Fruit fly (Drosophila melanogaster) whole organism, wandering third instar larva: Measurements from ENCODE around the gene Polr1H.
A peak's percentile ranks its signal among the peaks of the same experiment; 100 is the strongest.

Source experiments
- Abd-B ChIP-seq: fragments of >200 bp; optimal IDR thresholded peaks from 2 replicates; lab custom pipeline; 2017; ENCODE audit warnings: missing biosample characterization, missing genetic modification characterization
- CG32264 ChIP-seq: fragments of 200-800 bp; sonication (Bioruptor generic); optimal IDR thresholded peaks from 2 replicates; lab custom pipeline; 2016; ENCODE audit warnings: missing biosample characterization, missing genetic modification characterization
- CG9705 ChIP-seq: fragments of 200-800 bp; sonication (Bioruptor generic); optimal IDR thresholded peaks from 2 replicates; lab custom pipeline; 2018; ENCODE audit warnings: missing biosample characterization, mild to moderate bottlenecking, missing genetic modification characterization
- CrebA ChIP-seq: fragments of 200-800 bp; sonication (Bioruptor generic); optimal IDR thresholded peaks from 2 replicates; lab custom pipeline; 2016; ENCODE audit warnings: missing biosample characterization, mild to moderate bottlenecking, missing genetic modification characterization, borderline replicate concordance
- Dfd ChIP-seq: fragments of >200 bp; optimal IDR thresholded peaks from 2 replicates; lab custom pipeline; 2017; ENCODE audit warnings: missing biosample characterization, missing genetic modification characterization
- Dif ChIP-seq: fragments of 200-275, 200-300 bp; sonication (Bioruptor generic); optimal IDR thresholded peaks from 2 replicates; lab custom pipeline; 2018; ENCODE audit warnings: missing biosample characterization, missing genetic modification characterization; ENCODE audit not compliant: partially characterized antibody
- GATAd ChIP-seq: sonication (Bioruptor generic); optimal IDR thresholded peaks from 2 replicates; lab custom pipeline; 2016; ENCODE audit warnings: missing biosample characterization, missing genetic modification characterization
- HLH106 ChIP-seq: fragments of 200-800 bp; optimal IDR thresholded peaks from 3 replicates; lab custom pipeline; 2019; ENCODE audit warnings: missing biosample characterization, mild to moderate bottlenecking, missing genetic modification characterization, moderate library complexity
- Hnf4 ChIP-seq: fragments of 200-800 bp; sonication (Bioruptor generic); optimal IDR thresholded peaks from 2 replicates; lab custom pipeline; 2016; ENCODE audit warnings: missing biosample characterization, mild to moderate bottlenecking, missing genetic modification characterization
- Hr78 ChIP-seq: fragments of >200 bp; optimal IDR thresholded peaks from 2 replicates; lab custom pipeline; 2017; ENCODE audit warnings: missing biosample characterization, missing genetic modification characterization
- Hr83 ChIP-seq: fragments of 200-300 bp; sonication (Bioruptor generic); optimal IDR thresholded peaks from 2 replicates; lab custom pipeline; 2016; ENCODE audit warnings: missing biosample characterization, mild to moderate bottlenecking, missing genetic modification characterization, moderate library complexity; ENCODE audit not compliant: poor library complexity, severe bottlenecking
- Jra ChIP-seq: sonication (Bioruptor generic); optimal IDR thresholded peaks from 2 replicates; lab custom pipeline; 2016; ENCODE audit warnings: missing biosample characterization, missing genetic modification characterization
- Mio ChIP-seq: sonication (Bioruptor generic); optimal IDR thresholded peaks from 2 replicates; lab custom pipeline; 2016; ENCODE audit warnings: missing biosample characterization, missing genetic modification characterization
- Myc ChIP-seq: fragments of >200 bp; optimal IDR thresholded peaks from 2 replicates; lab custom pipeline; 2017
- N ChIP-seq: fragments of >200 bp; optimal IDR thresholded peaks from 2 replicates; lab custom pipeline; 2018; ENCODE audit warnings: missing biosample characterization, missing external identifiers, missing genetic modification characterization
- OdsH ChIP-seq: fragments of 200-800 bp; sonication (Bioruptor generic); optimal IDR thresholded peaks from 2 replicates; lab custom pipeline; 2016; ENCODE audit warnings: missing biosample characterization, mild to moderate bottlenecking, missing genetic modification characterization
- Rel ChIP-seq, 2 experiments: fragments of 200-800 bp; sonication (Bioruptor generic) in 1 of 2; optimal IDR thresholded peaks; 2 replicates in 1 of 2; 3 replicates in 1 of 2; lab custom pipeline; 2016 to 2019; ENCODE audit warnings: mild to moderate bottlenecking in 2 of 2, missing biosample characterization in 2 of 2, missing genetic modification characterization in 2 of 2, moderate library complexity in 1 of 2
- Sp1 ChIP-seq: fragments of 200-800 bp; sonication (Bioruptor generic); optimal IDR thresholded peaks from 3 replicates; lab custom pipeline; 2019; ENCODE audit warnings: missing biosample characterization, mild to moderate bottlenecking, missing genetic modification characterization, moderate library complexity
- Vsx2 ChIP-seq: fragments of 200-300, 225-300 bp; sonication (Bioruptor generic); optimal IDR thresholded peaks from 2 replicates; lab custom pipeline; 2018; ENCODE audit warnings: missing biosample characterization, missing genetic modification characterization; ENCODE audit not compliant: partially characterized antibody
- br ChIP-seq: fragments of 200-800 bp; sonication (Bioruptor generic); optimal IDR thresholded peaks from 2 replicates; lab custom pipeline; 2016; ENCODE audit warnings: missing biosample characterization, missing genetic modification characterization
- brk ChIP-seq: fragments of 200-800 bp; sonication (Bioruptor generic); optimal IDR thresholded peaks from 2 replicates; lab custom pipeline; 2016; ENCODE audit warnings: missing biosample characterization, mild to moderate bottlenecking, missing genetic modification characterization
- dl ChIP-seq, 2 experiments: fragments of 175-275, 200-275 bp in 1 of 2; fragments of 200-275 bp in 1 of 2; sonication (Bioruptor generic); optimal IDR thresholded peaks; lab custom pipeline; 2018; ENCODE audit warnings: mild to moderate bottlenecking in 2 of 2, missing biosample characterization in 2 of 2, missing genetic modification characterization in 2 of 2, moderate library complexity in 2 of 2; ENCODE audit not compliant: partially characterized antibody in 2 of 2, insufficient read depth in 1 of 2
- dmrt93B ChIP-seq: fragments of 200-800 bp; sonication (Bioruptor generic); optimal IDR thresholded peaks from 2 replicates; lab custom pipeline; 2018; ENCODE audit warnings: missing biosample characterization, mild to moderate bottlenecking, missing genetic modification characterization
- dsf ChIP-seq: sonication (Bioruptor generic); optimal IDR thresholded peaks from 2 replicates; lab custom pipeline; 2016; ENCODE audit warnings: missing biosample characterization, missing genetic modification characterization, borderline replicate concordance
- ey ChIP-seq: fragments of 200-800 bp; sonication (Bioruptor generic); optimal IDR thresholded peaks from 2 replicates; lab custom pipeline; 2016; ENCODE audit warnings: missing biosample characterization, missing genetic modification characterization
- foxo ChIP-seq, 2 experiments: fragments of 200-800 bp; sonication (Bioruptor generic); optimal IDR thresholded peaks; 2 replicates in 1 of 2; 3 replicates in 1 of 2; lab custom pipeline; 2016 to 2017; ENCODE audit warnings: missing biosample characterization in 2 of 2, missing genetic modification characterization in 2 of 2
- fru ChIP-seq: fragments of 200-800 bp; sonication (Bioruptor generic); optimal IDR thresholded peaks from 3 replicates; lab custom pipeline; 2016; ENCODE audit warnings: missing biosample characterization, mild to moderate bottlenecking, missing genetic modification characterization
- h ChIP-seq: fragments of 200-800 bp; sonication (Bioruptor generic); optimal IDR thresholded peaks from 3 replicates; lab custom pipeline; 2016; ENCODE audit warnings: missing biosample characterization, mild to moderate bottlenecking, missing genetic modification characterization
- jim ChIP-seq: fragments of 175-275, 200-325 bp; sonication (Bioruptor generic); optimal IDR thresholded peaks from 2 replicates; lab custom pipeline; 2016; ENCODE audit warnings: missing biosample characterization, mild to moderate bottlenecking, missing genetic modification characterization
- lola ChIP-seq: fragments of >200 bp; optimal IDR thresholded peaks from 2 replicates; lab custom pipeline; 2017; ENCODE audit warnings: missing biosample characterization, missing genetic modification characterization
- pan ChIP-seq: fragments of >200 bp; optimal IDR thresholded peaks from 2 replicates; lab custom pipeline; 2017
- psq ChIP-seq: fragments of 200-800 bp; sonication (Bioruptor generic); optimal IDR thresholded peaks from 3 replicates; lab custom pipeline; 2017; ENCODE audit warnings: missing biosample characterization, mild to moderate bottlenecking, missing genetic modification characterization, moderate library complexity
- rgr ChIP-seq: fragments of 200-800 bp; sonication (Bioruptor generic); optimal IDR thresholded peaks from 3 replicates; lab custom pipeline; 2016; ENCODE audit warnings: missing biosample characterization, mild to moderate bottlenecking, missing genetic modification characterization
- sage ChIP-seq: fragments of 200-800 bp; sonication (Bioruptor generic); optimal IDR thresholded peaks from 2 replicates; lab custom pipeline; 2016; ENCODE audit warnings: missing biosample characterization, mild to moderate bottlenecking, missing genetic modification characterization
- sv ChIP-seq: fragments of 200-800 bp; sonication (Bioruptor generic); optimal IDR thresholded peaks from 3 replicates; lab custom pipeline; 2016; ENCODE audit warnings: missing biosample characterization, missing genetic modification characterization
- tai ChIP-seq: sonication (Bioruptor generic); optimal IDR thresholded peaks from 2 replicates; lab custom pipeline; 2016; ENCODE audit warnings: missing biosample characterization, missing genetic modification characterization
- usp ChIP-seq: fragments of >200 bp; optimal IDR thresholded peaks from 2 replicates; lab custom pipeline; 2017; ENCODE audit warnings: missing biosample characterization, missing genetic modification characterization
- woc ChIP-seq: sonication (Bioruptor generic); optimal IDR thresholded peaks from 2 replicates; lab custom pipeline; 2016; ENCODE audit warnings: missing biosample characterization, mild to moderate bottlenecking, missing genetic modification characterization

Polr1H gene

DNA sequence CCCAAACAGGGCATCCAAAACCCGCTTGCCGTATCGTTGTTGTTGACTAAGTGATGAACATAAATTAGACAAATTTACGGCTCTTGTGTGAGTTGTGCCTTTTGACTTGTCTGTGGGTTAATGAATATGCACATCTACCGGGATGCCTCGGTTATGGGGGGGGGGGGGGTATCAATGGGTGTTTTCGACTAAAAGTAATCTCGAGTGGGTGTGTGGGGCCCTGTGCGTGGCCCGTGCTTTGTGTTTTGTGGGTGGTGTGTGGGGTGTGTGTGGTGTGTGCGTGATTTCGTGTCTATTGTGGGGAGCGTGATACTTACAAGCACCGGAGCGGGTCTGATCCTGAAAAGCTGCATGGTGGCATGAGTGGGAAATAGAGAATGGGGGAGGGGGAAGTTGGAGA is 12.7 kb upstream of the Polr1H start:
- peak; percentile 34 for TF ChIP-seq Dfd (GFP tag; lab: Kevin White, UChicago)
- TF ChIP-seq N (GFP tag; lab: Kevin White, UChicago): no peak
- no peak for TF ChIP-seq Hr78 (GFP tag; lab: Kevin White, UChicago)

DNA sequence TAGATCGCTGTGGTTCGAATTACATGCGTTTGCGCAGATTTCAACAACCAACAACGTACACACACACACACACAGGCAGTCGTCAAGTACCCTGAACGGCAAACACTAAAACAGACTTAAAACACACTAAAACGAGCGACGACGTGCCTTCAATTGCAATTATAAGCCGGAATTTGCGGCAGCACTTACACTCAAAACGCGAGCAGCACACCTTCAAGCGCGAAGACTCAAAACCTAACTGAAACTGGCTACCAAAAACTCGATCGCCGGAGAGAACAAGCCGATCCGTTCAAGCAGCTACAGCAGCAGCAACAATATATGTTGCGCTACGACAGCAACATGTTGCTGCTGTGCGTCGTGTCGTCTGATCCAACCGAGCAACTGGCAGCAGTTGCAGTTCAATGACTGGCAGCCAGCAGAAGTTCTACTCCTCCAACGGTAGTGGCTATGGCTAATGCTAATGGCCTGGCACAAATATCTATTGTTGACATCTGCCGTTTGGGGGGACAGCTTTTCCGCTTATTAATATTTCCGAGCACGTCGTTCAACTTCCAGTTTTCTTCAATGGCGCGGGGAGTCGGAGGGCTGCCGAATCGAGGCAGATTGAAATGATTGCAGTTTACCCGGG is 4.8 kb upstream of the Polr1H start, which contains the start of gene tsl:
TSS of gene tsl (minus strand) at position 242 of the 628 bp plus-strand sequence.
- TF ChIP-seq usp (GFP tag; lab: Kevin White, UChicago) (no peak), br (GFP tag; lab: Kevin White, UChicago) (peak; percentile 13)

DNA sequence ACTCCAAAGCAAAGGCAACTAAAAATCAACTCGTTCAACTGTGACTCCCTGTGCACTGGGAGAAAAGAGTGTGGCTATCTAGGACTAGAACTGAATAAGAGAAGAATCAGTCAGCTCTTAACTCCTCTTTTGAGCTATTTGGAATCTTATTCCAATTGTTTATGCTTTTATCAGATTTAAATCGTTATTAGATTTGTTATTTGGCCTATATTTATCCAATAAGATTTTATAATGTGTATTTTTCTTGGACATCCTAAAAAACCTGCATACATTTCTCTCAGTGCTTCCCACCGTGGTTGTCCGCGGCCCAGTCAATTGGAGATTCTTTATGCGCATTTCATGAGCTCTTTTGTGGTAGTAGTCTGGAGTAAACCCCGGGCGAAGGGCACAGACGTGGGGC is 3.8 kb upstream of the Polr1H start:
- TF ChIP-seq dl (GFP tag; optimal IDR thresholded peaks at IDR 0.05; lab: Kevin White, UChicago; ENCODE audit: insufficient read depth in 1 of 2, partially characterized antibody in 2 of 2) (no peak), Sp1 (GFP tag; lab: Kevin White, UChicago) (peak; percentile 88), usp (GFP tag; lab: Kevin White, UChicago) (no peak), CG9705 (GFP tag; lab: Kevin White, UChicago) (peak; percentile 50), Dfd (GFP tag; lab: Kevin White, UChicago) (no peak), Hnf4 (GFP tag; lab: Kevin White, UChicago) (peak; percentile 88), foxo (GFP tag; optimal IDR thresholded peaks at IDR 0.05; lab: Kevin White, UChicago) (peak; percentile 51 to 93), sv (GFP tag; lab: Kevin White, UChicago) (peak; percentile 71), ey (GFP tag; lab: Kevin White, UChicago) (peak; percentile 92), jim (no peak), h (peak; percentile 94), HLH106 (tag; lab: Kevin White, UChicago) (peak; percentile 89), brk (GFP tag; lab: Kevin White, UChicago) (peak; percentile 85), OdsH (GFP tag; lab: Kevin White, UChicago) (peak; percentile 92), Mio (GFP tag; lab: Kevin White, UChicago) (no peak), tai (GFP tag; lab: Kevin White, UChicago) (peak; percentile 56), sage (GFP tag; lab: Kevin White, UChicago) (peak; percentile 57), Vsx2 (GFP tag; lab: Kevin White, UChicago) (no peak), Abd-B (GFP tag; lab: Kevin White, UChicago) (no peak), N (GFP tag; lab: Kevin White, UChicago) (no peak), CG32264 (GFP tag; lab: Kevin White, UChicago) (peak; percentile 85), CrebA (GFP tag; lab: Kevin White, UChicago) (peak; percentile 72), Hr83 (GFP tag; lab: Kevin White, UChicago) (no peak), rgr (GFP tag; lab: Kevin White, UChicago) (peak; percentile 90), psq (GFP tag; lab: Kevin White, UChicago) (peak; percentile 89), Jra (GFP tag; lab: Kevin White, UChicago) (peak; percentile 61), GATAd (GFP tag; lab: Kevin White, UChicago) (no peak), lola (GFP tag; lab: Kevin White, UChicago) (no peak), dsf (GFP tag; lab: Kevin White, UChicago) (peak; percentile 14), Hr78 (GFP tag; lab: Kevin White, UChicago) (no peak), Rel (GFP tag; optimal IDR thresholded peaks at IDR 0.05; lab: Kevin White, UChicago) (peak; percentile 71), Rel (tag; optimal IDR thresholded peaks at IDR 0.05; lab: Kevin White, UChicago) (no peak), pan (no peak), woc (peak; percentile 90), fru (GFP tag; lab: Kevin White, UChicago) (peak; percentile 94), Dif (GFP tag; lab: Kevin White, UChicago) (no peak), dmrt93B (GFP tag; lab: Kevin White, UChicago) (peak; percentile 80), Myc (no peak), br (GFP tag; lab: Kevin White, UChicago) (peak; percentile 91)
- TF ChIP-seq, all 38 proteins: peak for 23
